Fruit fly (Drosophila melanogaster): ENCODE measurements around the gene Gem4c.
A peak's percentile ranks its signal among the peaks of the same experiment; 100 is the strongest.
"Not testable (repeated sequence)": the region's sequence is repeated elsewhere in the genome, so short reads cannot be mapped to it uniquely, and the experiment has no call there.

Gene Gem4c

DNA sequence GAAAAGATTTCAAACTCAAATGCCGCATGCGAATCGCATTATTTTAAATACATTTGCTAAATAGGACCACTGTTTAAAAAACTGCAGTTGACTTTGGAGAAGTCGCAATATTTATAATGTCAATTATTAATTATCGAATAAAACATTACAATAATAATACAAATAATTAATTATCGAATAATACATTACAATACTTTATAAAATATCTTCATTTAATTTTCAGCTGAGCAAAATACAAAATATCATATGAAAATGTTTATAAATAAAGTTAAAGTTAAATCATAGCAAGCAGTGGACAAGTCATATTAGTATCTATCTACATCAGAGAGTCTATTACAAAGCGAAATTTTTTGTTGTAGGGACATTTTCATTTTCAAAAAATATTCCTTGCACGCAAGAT is at the start of gene Gem4c:
Gene Gem4c, plus strand, starts transcription at position 301 of the 400 bp plus-strand sequence.
- not testable (repeated sequence) for TF ChIP-seq Ets65A (GFP tag); fd102C (GFP tag; optimal IDR thresholded peaks at IDR 0.05); peb (GFP tag; IDR thresholded peaks at IDR 0.05)

dm6 chrX:3901926-3902325 is 42.9 kb upstream of the Gem4c start:
- no peak for TF ChIP-seq CG4282 (GFP tag; optimal IDR thresholded peaks at IDR 0.05)
- TF ChIP-seq Doc2 (GFP tag; IDR thresholded peaks at IDR 0.05) = no peak
- TF ChIP-seq tgo (GFP tag; IDR thresholded peaks at IDR 0.05) = no peak
- TF ChIP-seq CG17385 (GFP tag; optimal IDR thresholded peaks at IDR 0.05) = no peak
- TF ChIP-seq NK7.1 (GFP tag; optimal IDR thresholded peaks at IDR 0.05) = no peak
- no peak for TF ChIP-seq NfI (GFP tag; optimal IDR thresholded peaks at IDR 0.05)
- no peak for TF ChIP-seq CG18262 (tag; optimal IDR thresholded peaks at IDR 0.05)
- no peak for TF ChIP-seq tx (GFP tag; optimal IDR thresholded peaks at IDR 0.05)
- TF ChIP-seq CG7372 (GFP tag; IDR thresholded peaks at IDR 0.05) = peak; percentile 64
- TF ChIP-seq ssp (GFP tag; IDR thresholded peaks at IDR 0.05) = no peak
- no peak for TF ChIP-seq CG4360 (GFP tag; IDR thresholded peaks at IDR 0.05)
- peak; percentile 70 for TF ChIP-seq Ets65A (GFP tag)
- no peak for TF ChIP-seq TFAM (GFP tag; optimal IDR thresholded peaks at IDR 0.05)

DNA sequence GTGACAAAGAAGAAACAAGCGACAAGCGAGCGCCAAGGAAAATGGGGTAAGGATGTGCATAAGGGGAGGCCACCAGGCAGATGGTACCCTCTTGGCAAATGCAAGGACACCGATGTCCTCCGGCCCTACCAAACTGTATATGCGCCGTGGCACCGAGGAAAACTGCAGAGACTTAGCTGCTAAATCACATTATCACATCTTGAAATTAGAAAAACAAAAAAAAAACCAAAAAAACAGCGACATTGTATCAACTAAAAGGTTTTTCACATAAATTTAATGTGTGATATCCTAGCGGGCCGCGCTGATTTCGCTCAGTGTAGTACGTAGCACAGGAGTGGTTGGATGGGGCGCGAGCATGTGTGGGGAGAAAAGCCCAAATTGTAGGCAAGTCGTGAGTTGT is 16.3 kb upstream of the Gem4c start:
- TF ChIP-seq Med (GFP tag) = peak; percentile 88
- TF ChIP-seq CG4360 (GFP tag; IDR thresholded peaks at IDR 0.05) = no peak
- TF ChIP-seq nmo (GFP tag; optimal IDR thresholded peaks at IDR 0.05) = no peak
- TF ChIP-seq hb (GFP tag; IDR thresholded peaks at IDR 0.05; ENCODE audit: partially characterized antibody) = no peak
- peak; percentile 94 for TF ChIP-seq Ets65A (GFP tag)
- peak; percentile 17 for TF ChIP-seq sima (GFP tag; optimal IDR thresholded peaks at IDR 0.05)
- peak; percentile 20; the same call in 1 of the 2 replicates for TF ChIP-seq vvl (GFP tag; IDR thresholded peaks at IDR 0.05)
- TF ChIP-seq Meics (GFP tag; optimal IDR thresholded peaks at IDR 0.05) = peak; percentile 17
- 0 out of 3 replicates have a peak, but pooled peaks have one; percentile 12 for TF ChIP-seq row (GFP tag; IDR thresholded peaks at IDR 0.05)
- TF ChIP-seq CG10979 (tag; optimal IDR thresholded peaks at IDR 0.05) = no peak
- peak; percentile 15 for TF ChIP-seq CG11504 (tag; optimal IDR thresholded peaks at IDR 0.05)
- 0 out of 2 replicates have a peak, but pooled peaks have one; percentile 20 for TF ChIP-seq Ptx1 (GFP tag; IDR thresholded peaks at IDR 0.05)
- TF ChIP-seq CG32532 (GFP tag; IDR thresholded peaks at IDR 0.05) = 0 out of 2 replicates have a peak, but pooled peaks have one; percentile 12
- peak; percentile 25 for TF ChIP-seq dmrt99B (tag; optimal IDR thresholded peaks at IDR 0.05)
- no peak for TF ChIP-seq B-H2 (GFP tag; optimal IDR thresholded peaks at IDR 0.05)
- 0 out of 2 replicates have a peak, but pooled peaks have one; percentile 40 for TF ChIP-seq CG11247 (GFP tag; IDR thresholded peaks at IDR 0.05)
- no peak for TF ChIP-seq Awh (GFP tag; IDR thresholded peaks at IDR 0.05)
- TF ChIP-seq CG2120 (GFP tag; optimal IDR thresholded peaks at IDR 0.05) = peak; percentile 43
- peak; percentile 10 for TF ChIP-seq gem (tag; optimal IDR thresholded peaks at IDR 0.05)
- 0 out of 2 replicates have a peak, but pooled peaks have one; percentile 34 for TF ChIP-seq Drgx (GFP tag; IDR thresholded peaks at IDR 0.05)
- TF ChIP-seq Dll (GFP tag; IDR thresholded peaks at IDR 0.05; ENCODE audit: partially characterized antibody) = no peak
- TF ChIP-seq lab (GFP tag; optimal IDR thresholded peaks at IDR 0.05) = peak; percentile 2
- no peak for TF ChIP-seq MTF-1 (GFP tag; optimal IDR thresholded peaks at IDR 0.05; ENCODE audit: borderline replicate concordance)
- TF ChIP-seq sens (GFP tag) = peak; percentile 27
- peak; percentile 19 for TF ChIP-seq CG18599 (GFP tag; optimal IDR thresholded peaks at IDR 0.05)
- no peak for TF ChIP-seq disco-r (GFP tag; optimal IDR thresholded peaks at IDR 0.05)
- TF ChIP-seq Fer1 (GFP tag; optimal IDR thresholded peaks at IDR 0.05) = peak; percentile 23
- 0 out of 2 replicates have a peak, but pooled peaks have one; percentile 20 for TF ChIP-seq Rfx (GFP tag; IDR thresholded peaks at IDR 0.05)
- peak; percentile 29 for TF ChIP-seq CG7839 (tag; optimal IDR thresholded peaks at IDR 0.05)
- no peak for TF ChIP-seq Xrp1 (GFP tag; IDR thresholded peaks at IDR 0.05)
- TF ChIP-seq esg (GFP tag; conservative IDR thresholded peaks at IDR 0.05) = 0 out of 2 replicates have a peak, but pooled peaks have one; percentile 17
- peak; percentile 3 for TF ChIP-seq CG2678 (tag; optimal IDR thresholded peaks at IDR 0.05)
- TF ChIP-seq sisA (GFP tag; IDR thresholded peaks at IDR 0.05) = peak; percentile 5; the same call in 1 of the 2 replicates
